Worm (Caenorhabditis elegans) whole organism, L1 larva: ENCODE measurements around the gene clec-180.
A peak's percentile ranks its signal among the peaks of the same experiment; 100 is the strongest.

Experiments used
- C04F5.9 ChIP-seq: sonication (generic microtip); optimal IDR thresholded peaks from 2 replicates; lab custom pipeline; 2016; ENCODE audit warnings: missing genetic modification characterization, missing compliant biosample characterization
- alr-1 ChIP-seq: fragments of 200-800 bp; sonication (Bioruptor generic); optimal IDR thresholded peaks from 2 replicates; lab custom pipeline; 2018; ENCODE audit warnings: borderline replicate concordance, mild to moderate bottlenecking, missing genetic modification characterization, missing compliant biosample characterization
- aly-2 ChIP-seq: fragments of 150-350 bp; optimal IDR thresholded peaks from 2 replicates; lab custom pipeline; 2014; ENCODE audit warnings: missing biosample characterization, missing genetic modification characterization
- blmp-1 ChIP-seq: fragments of 150-350 bp; optimal IDR thresholded peaks from 2 replicates; lab custom pipeline; 2014; ENCODE audit warnings: missing biosample characterization, missing genetic modification characterization
- ceh-8 ChIP-seq: fragments of 200-800 bp; sonication (Bioruptor generic); optimal IDR thresholded peaks from 2 replicates; lab custom pipeline; 2018; ENCODE audit warnings: mild to moderate bottlenecking, missing genetic modification characterization, moderate library complexity, missing compliant biosample characterization
- ceh-82 ChIP-seq, 3 experiments: fragments of 150-350 bp in 1 of 3; sonication (generic microtip) in 2 of 3; optimal IDR thresholded peaks; 2 replicates each; lab custom pipeline; 2014 to 2017; ENCODE audit warnings: missing biosample characterization in 3 of 3, missing genetic modification characterization in 3 of 3
- ceh-88 ChIP-seq: fragments of 200-800 bp; sonication (Bioruptor generic); IDR thresholded peaks from 2 replicates; pipeline ENCODE4 v1.3.6; 2022; ENCODE audit warnings: missing genetic modification characterization, missing compliant biosample characterization
- ceh-90 ChIP-seq: sonication (generic microtip); optimal IDR thresholded peaks from 2 replicates; lab custom pipeline; 2016; ENCODE audit warnings: missing genetic modification characterization, missing compliant biosample characterization
- efl-1 ChIP-seq, 4 experiments: fragments of 150-350 bp; optimal IDR thresholded peaks in 3 of 4; peaks in 1 of 4; 1 replicate in 1 of 4; 2 replicates in 3 of 4; lab custom pipeline; 2014; ENCODE audit warnings: missing biosample characterization in 2 of 4, missing genetic modification characterization in 2 of 4, missing genetic modification reagents in 2 of 4
- efl-3 ChIP-seq: fragments of 200-800 bp; sonication (Bioruptor generic); optimal IDR thresholded peaks from 2 replicates; lab custom pipeline; 2018; ENCODE audit warnings: mild to moderate bottlenecking, missing genetic modification characterization, missing compliant biosample characterization
- egl-13 ChIP-seq: sonication (generic microtip); optimal IDR thresholded peaks from 2 replicates; lab custom pipeline; 2016; ENCODE audit warnings: missing genotype, missing genetic modification reagents, missing genetic modification characterization, missing compliant biosample characterization
- elt-3 ChIP-seq, 6 experiments: fragments of 150-350 bp in 1 of 6; sonication (generic microtip); optimal IDR thresholded peaks; 2 replicates each; lab custom pipeline; 2017 to 2018; ENCODE audit warnings: missing biosample characterization in 6 of 6, missing genetic modification characterization in 6 of 6, inconsistent platforms in 1 of 6
- ets-5 ChIP-seq: fragments of 200-800 bp; sonication (Bioruptor generic); IDR thresholded peaks from 2 replicates; pipeline ENCODE4 v1.3.6; 2022; ENCODE audit warnings: missing genetic modification characterization, missing compliant biosample characterization
- fkh-10 ChIP-seq: sonication (generic microtip); optimal IDR thresholded peaks from 2 replicates; lab custom pipeline; 2017; ENCODE audit warnings: missing biosample characterization, missing genetic modification reagents, missing genetic modification characterization
- fkh-4 ChIP-seq: sonication (generic microtip); optimal IDR thresholded peaks from 2 replicates; lab custom pipeline; 2016; ENCODE audit warnings: missing compliant biosample characterization, missing genetic modification characterization, borderline replicate concordance
- fkh-8 ChIP-seq: sonication (generic microtip); optimal IDR thresholded peaks from 2 replicates; lab custom pipeline; 2016; ENCODE audit warnings: mild to moderate bottlenecking, missing genetic modification characterization, missing compliant biosample characterization
- fos-1 ChIP-seq: fragments of 150-350 bp; optimal IDR thresholded peaks from 2 replicates; lab custom pipeline; 2014; ENCODE audit warnings: missing biosample characterization, missing genetic modification characterization
- grh-1 ChIP-seq: fragments of 200-800 bp; sonication (Bioruptor generic); IDR thresholded peaks from 2 replicates; pipeline ENCODE4 v1.3.6; 2022; ENCODE audit warnings: missing genetic modification reagents, missing genetic modification characterization, missing compliant biosample characterization
- hlh-4 ChIP-seq: sonication (generic microtip); optimal IDR thresholded peaks from 2 replicates; lab custom pipeline; 2016; ENCODE audit warnings: mild to moderate bottlenecking, missing genetic modification characterization, missing compliant biosample characterization
- hpl-2 ChIP-seq: fragments of 150-350 bp; optimal IDR thresholded peaks from 2 replicates; lab custom pipeline; 2014; ENCODE audit warnings: missing biosample characterization, missing genetic modification reagents, missing genetic modification characterization
- isw-1 ChIP-seq: fragments of 200-800 bp; sonication (Bioruptor generic); IDR thresholded peaks from 2 replicates; pipeline ENCODE4 v1.3.6; 2022; ENCODE audit warnings: missing genetic modification characterization, missing compliant biosample characterization
- jun-1 ChIP-seq: fragments of 150-350 bp; optimal IDR thresholded peaks from 2 replicates; lab custom pipeline; 2014; ENCODE audit warnings: missing biosample characterization, missing genetic modification reagents, missing genetic modification characterization
- lin-14 ChIP-seq: fragments of 200-800 bp; sonication (Bioruptor generic); optimal IDR thresholded peaks from 2 replicates; lab custom pipeline; 2018; ENCODE audit warnings: mild to moderate bottlenecking, missing genetic modification characterization, moderate library complexity, missing compliant biosample characterization
- lin-15B ChIP-seq: fragments of 150-350 bp; sonication (generic microtip); optimal IDR thresholded peaks from 3 replicates; lab custom pipeline; 2014; ENCODE audit warnings: missing biosample characterization, missing genetic modification characterization
- lsy-2 ChIP-seq, 2 experiments: fragments of 150-350 bp; optimal IDR thresholded peaks; 2 replicates each; lab custom pipeline; 2014; ENCODE audit warnings: missing biosample characterization in 2 of 2, missing genetic modification characterization in 2 of 2
- mab-9 ChIP-seq: fragments of 200-800 bp; sonication (Bioruptor generic); IDR thresholded peaks from 2 replicates; pipeline ENCODE4 v1.3.6; 2022; ENCODE audit warnings: missing genetic modification reagents, missing genetic modification characterization, missing compliant biosample characterization
- mdl-1 ChIP-seq, 2 experiments: fragments of 150-350 bp; optimal IDR thresholded peaks; 2 replicates each; lab custom pipeline; 2014 to 2017; ENCODE audit warnings: missing biosample characterization in 2 of 2, missing genetic modification characterization in 2 of 2, inconsistent platforms in 1 of 2
- mef-2 ChIP-seq: fragments of 150-350 bp; optimal IDR thresholded peaks from 2 replicates; lab custom pipeline; 2014; ENCODE audit warnings: missing biosample characterization, missing genetic modification characterization
- mep-1 ChIP-seq: fragments of 150-350 bp; optimal IDR thresholded peaks from 2 replicates; lab custom pipeline; 2014; ENCODE audit warnings: missing biosample characterization, missing genetic modification characterization
- nhr-12 ChIP-seq: sonication (generic microtip); optimal IDR thresholded peaks from 2 replicates; lab custom pipeline; 2017; ENCODE audit warnings: missing biosample characterization, missing genetic modification characterization
- nhr-20 ChIP-seq: sonication (generic microtip); optimal IDR thresholded peaks from 2 replicates; lab custom pipeline; 2016; ENCODE audit warnings: mild to moderate bottlenecking, missing genetic modification characterization, missing compliant biosample characterization
- nhr-47 ChIP-seq: sonication (generic microtip); optimal IDR thresholded peaks from 2 replicates; lab custom pipeline; 2016; ENCODE audit warnings: mild to moderate bottlenecking, missing genetic modification characterization, moderate library complexity, missing compliant biosample characterization
- nhr-71 ChIP-seq: sonication (generic microtip); optimal IDR thresholded peaks from 2 replicates; lab custom pipeline; 2016; ENCODE audit warnings: mild to moderate bottlenecking, missing genetic modification characterization, moderate library complexity, missing compliant biosample characterization
- nhr-76 ChIP-seq: sonication (generic microtip); optimal IDR thresholded peaks from 2 replicates; lab custom pipeline; 2017; ENCODE audit warnings: missing biosample characterization, missing genetic modification characterization
- nhr-84 ChIP-seq: sonication (generic microtip); optimal IDR thresholded peaks from 2 replicates; lab custom pipeline; 2017; ENCODE audit warnings: missing biosample characterization, missing genetic modification characterization
- nhr-90 ChIP-seq: sonication (generic microtip); optimal IDR thresholded peaks from 2 replicates; lab custom pipeline; 2016; ENCODE audit warnings: mild to moderate bottlenecking, missing genetic modification characterization, missing compliant biosample characterization; ENCODE audit not compliant: poor library complexity
- pqm-1 ChIP-seq: sonication (generic microtip); optimal IDR thresholded peaks from 3 replicates; lab custom pipeline; 2017; ENCODE audit warnings: missing biosample characterization, missing genetic modification characterization
- rnt-1 ChIP-seq: sonication (generic microtip); optimal IDR thresholded peaks from 2 replicates; lab custom pipeline; 2016; ENCODE audit warnings: mild to moderate bottlenecking, missing genetic modification characterization, moderate library complexity, missing compliant biosample characterization
- skn-1 ChIP-seq: fragments of 150-350 bp; optimal IDR thresholded peaks from 2 replicates; lab custom pipeline; 2014; ENCODE audit warnings: missing biosample characterization, missing genetic modification characterization
- snu-23 ChIP-seq: sonication (generic microtip); optimal IDR thresholded peaks from 2 replicates; lab custom pipeline; 2016; ENCODE audit warnings: missing genetic modification characterization, missing compliant biosample characterization
- sox-4 ChIP-seq: sonication (generic microtip); optimal IDR thresholded peaks from 2 replicates; lab custom pipeline; 2016; ENCODE audit warnings: missing genetic modification characterization, missing compliant biosample characterization
- swsn-7 ChIP-seq: sonication (generic microtip); optimal IDR thresholded peaks from 2 replicates; lab custom pipeline; 2016; ENCODE audit warnings: missing genetic modification characterization, missing compliant biosample characterization
- tbx-2 ChIP-seq: sonication (generic microtip); optimal IDR thresholded peaks from 2 replicates; lab custom pipeline; 2016; ENCODE audit warnings: missing genetic modification characterization, missing compliant biosample characterization
- unc-62 ChIP-seq: fragments of 150-350 bp; optimal IDR thresholded peaks from 2 replicates; lab custom pipeline; 2014; ENCODE audit warnings: missing biosample characterization, missing genetic modification reagents, missing genetic modification characterization
- unc-86 ChIP-seq: sonication (generic microtip); optimal IDR thresholded peaks from 2 replicates; lab custom pipeline; 2016; ENCODE audit warnings: missing genetic modification characterization, missing compliant biosample characterization
- unc-98 ChIP-seq: fragments of 200-800 bp; sonication (Bioruptor generic); IDR thresholded peaks from 2 replicates; pipeline ENCODE4 v1.3.6; 2022; ENCODE audit warnings: missing genetic modification characterization, missing compliant biosample characterization
- vab-15 ChIP-seq: sonication (generic microtip); optimal IDR thresholded peaks from 2 replicates; lab custom pipeline; 2017; ENCODE audit warnings: missing genotype, mild to moderate bottlenecking, missing genetic modification characterization, missing compliant biosample characterization
- xbp-1 ChIP-seq: sonication (generic microtip); optimal IDR thresholded peaks from 2 replicates; lab custom pipeline; 2016; ENCODE audit warnings: missing genetic modification characterization, missing compliant biosample characterization
- zag-1 ChIP-seq: fragments of 150-350 bp; optimal IDR thresholded peaks from 2 replicates; lab custom pipeline; 2014; ENCODE audit warnings: missing biosample characterization, missing genetic modification characterization
- ztf-4 ChIP-seq: fragments of 150-350 bp; optimal IDR thresholded peaks from 2 replicates; lab custom pipeline; 2014; ENCODE audit warnings: missing biosample characterization, missing genetic modification characterization

The clec-180 gene

DNA sequence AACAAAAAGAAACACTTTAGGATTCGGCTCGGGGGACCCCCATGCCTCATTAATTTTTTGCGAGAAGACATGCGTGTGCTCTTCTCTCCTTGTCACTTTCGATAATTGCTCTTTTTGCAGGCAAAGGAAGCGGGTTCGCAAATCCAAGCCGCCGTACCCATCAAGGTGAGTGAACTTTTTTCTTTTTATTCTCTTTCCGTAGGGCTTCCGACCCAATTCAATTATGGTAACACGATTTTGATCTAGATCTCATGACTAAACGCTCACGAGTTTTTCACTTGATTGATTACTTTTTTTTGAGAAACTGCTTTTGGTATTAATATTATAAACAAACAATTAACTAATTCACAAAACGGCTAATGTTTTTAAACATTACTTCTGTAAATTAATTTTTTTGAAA lies 43.8 kb downstream of the clec-180 start:
- TF ChIP-seq alr-1 (tag; lab: Kevin White, UChicago), result no peak
- no peak for TF ChIP-seq aly-2 (tag; lab: Kevin White, UChicago)
- TF ChIP-seq swsn-7 (tag; lab: Kevin White, UChicago), result peak; percentile 3
- peak; percentile 54 for TF ChIP-seq nhr-47
- TF ChIP-seq pqm-1, result no peak
- TF ChIP-seq ceh-8, result peak; percentile 53
- no peak for TF ChIP-seq mep-1
- no peak for TF ChIP-seq unc-62
- no peak for TF ChIP-seq nhr-84
- TF ChIP-seq lin-14 (GFP tag; lab: Kevin White, UChicago), result peak; percentile 70
- no peak for TF ChIP-seq nhr-90 (tag; lab: Kevin White, UChicago)
- peak; percentile 12 for TF ChIP-seq unc-86 (tag; lab: Kevin White, UChicago)
- TF ChIP-seq fkh-10 (GFP tag; lab: Kevin White, UChicago), result peak; percentile 17
- peak; percentile 47 for TF ChIP-seq tbx-2 (tag; lab: Kevin White, UChicago)
- no peak for TF ChIP-seq mab-9 (GFP tag; lab: Robert Waterston, UW)
- peak; percentile 54 for TF ChIP-seq nhr-71
- no peak for TF ChIP-seq efl-1 (optimal IDR thresholded peaks at IDR 0.05; lab: Kevin White, UChicago)
- peak in 1 of 2 experiments; percentile 3 for TF ChIP-seq efl-1 (GFP tag; optimal IDR thresholded peaks at IDR 0.05 in 1 of 2; lab: Kevin White, UChicago)
- TF ChIP-seq, all 84 proteins: peak for 9

- TF ChIP-seq isw-1 (GFP tag; lab: Robert Waterston, UW) (peak; percentile 20; the same call in 1 of the 2 replicates), fkh-10 (GFP tag; lab: Kevin White, UChicago) (peak; percentile 31), vab-15 (tag; lab: Kevin White, UChicago) (no peak), efl-1 (optimal IDR thresholded peaks at IDR 0.05; lab: Kevin White, UChicago) (no peak), efl-1 (GFP tag; optimal IDR thresholded peaks at IDR 0.05 in 1 of 2; lab: Kevin White, UChicago) (no peak), tbx-2 (tag; lab: Kevin White, UChicago) (peak; percentile 20), hpl-2 (GFP tag; lab: Kevin White, UChicago) (no peak), hlh-4 (no peak), fos-1 (tag; lab: Kevin White, UChicago) (no peak), grh-1 (no peak), fkh-4 (no peak), mab-9 (GFP tag; lab: Robert Waterston, UW) (no peak), ets-5 (GFP tag; lab: Robert Waterston, UW) (no peak), mdl-1 (tag; optimal IDR thresholded peaks at IDR 0.05; lab: Kevin White, UChicago) (no peak), sox-4 (tag; lab: Kevin White, UChicago) (no peak), lin-14 (GFP tag; lab: Kevin White, UChicago) (peak; percentile 86), ceh-82 (tag; optimal IDR thresholded peaks at IDR 0.05; lab: Kevin White, UChicago) (peak in 2 of 3 experiments; percentile 46 to 54), nhr-71 (peak; percentile 48), swsn-7 (tag; lab: Kevin White, UChicago) (peak; percentile 47), rnt-1 (no peak), C04F5.9 (tag; lab: Kevin White, UChicago) (no peak), lsy-2 (tag; optimal IDR thresholded peaks at IDR 0.05; lab: Kevin White, UChicago) (peak in 1 of 2 experiments; percentile 4), xbp-1 (peak; percentile 26), unc-62 (no peak), mef-2 (no peak), nhr-20 (tag; lab: Kevin White, UChicago) (no peak), zag-1 (tag; lab: Kevin White, UChicago) (peak; percentile 49), unc-86 (tag; lab: Kevin White, UChicago) (peak; percentile 49), nhr-47 (peak; percentile 40), ztf-4 (tag; lab: Kevin White, UChicago) (no peak), snu-23 (GFP tag; lab: Kevin White, UChicago) (peak; percentile 34), nhr-76 (tag; lab: Kevin White, UChicago) (no peak), lin-15B (no peak), egl-13 (tag; lab: Kevin White, UChicago) (peak; percentile 31), fkh-8 (tag; lab: Kevin White, UChicago) (peak; percentile 66), elt-3 (tag; optimal IDR thresholded peaks at IDR 0.05; lab: Kevin White, UChicago) (no peak), ceh-88 (GFP tag; lab: Robert Waterston, UW) (no peak), skn-1 (no peak), ceh-90 (no peak), efl-3 (GFP tag; lab: Kevin White, UChicago) (no peak), blmp-1 (no peak), jun-1 (no peak), nhr-12 (tag; lab: Kevin White, UChicago) (no peak), unc-98 (GFP tag; lab: Robert Waterston, UW) (no peak)
- TF ChIP-seq, all 84 proteins: peak for 15
Measured at ce11 chrIV:7619261-7619660, 50.6 kb downstream of the clec-180 start.
